Worm (Caenorhabditis elegans): ENCODE measurements around the gene acs-4.
"Not testable (repeated sequence)": the region's sequence is repeated elsewhere in the genome, so short reads cannot be mapped to it uniquely, and the experiment has no call there.

The acs-4 gene

ce11 chrIII:7167568-7167937, at the start of gene acs-4:
acs-4 (plus strand) TSS chrIII:7167838.
- TF ChIP-seq T22C8.4 (GFP tag; IDR thresholded peaks at IDR 0.05): no peak
- no peak for TF ChIP-seq tab-1 (GFP tag; IDR thresholded peaks at IDR 0.05)
- no peak for TF ChIP-seq cog-1 (tag; optimal IDR thresholded peaks at IDR 0.05)
- no peak for TF ChIP-seq ref-1 (GFP tag; conservative IDR thresholded peaks at IDR 0.05)
- no peak for TF ChIP-seq klf-2 (GFP tag; conservative IDR thresholded peaks at IDR 0.05)
- no peak for TF ChIP-seq ztf-29 (GFP tag; IDR thresholded peaks at IDR 0.05)
- no peak for TF ChIP-seq med-1 (GFP tag; optimal IDR thresholded peaks at IDR 0.05; ENCODE audit: insufficient read depth)

- TF ChIP-seq med-1 (GFP tag; optimal IDR thresholded peaks at IDR 0.05; ENCODE audit: insufficient read depth) (no peak), ztf-23 (GFP tag; IDR thresholded peaks at IDR 0.05) (no peak), klf-2 (GFP tag; conservative IDR thresholded peaks at IDR 0.05) (no peak), tab-1 (GFP tag; IDR thresholded peaks at IDR 0.05) (no peak), ref-1 (GFP tag; conservative IDR thresholded peaks at IDR 0.05) (no peak), ztf-29 (GFP tag; IDR thresholded peaks at IDR 0.05) (no peak)
Observed at ce11 chrIII:7120477-7120876, 47.2 kb upstream of the acs-4 start.

ce11 chrIII:7122860-7123259, 44.8 kb upstream of the acs-4 start, which contains the start of the genes B0280.9 and rpia-1:
B0280.9 (minus strand) TSS chrIII:7122895.
rpia-1 (plus strand) TSS chrIII:7123128.
- TF ChIP-seq tab-1 (GFP tag; IDR thresholded peaks at IDR 0.05) (no peak), klf-2 (GFP tag; conservative IDR thresholded peaks at IDR 0.05) (no peak), flt-1 (GFP tag; IDR thresholded peaks at IDR 0.05) (no peak), cog-1 (tag; optimal IDR thresholded peaks at IDR 0.05) (no peak)

ce11 chrIII:7124364-7124763, 43.3 kb upstream of the acs-4 start, which contains the start of gene B0280.2:
B0280.2 (plus strand) TSS chrIII:7124664.
- TF ChIP-seq klf-2 (GFP tag; conservative IDR thresholded peaks at IDR 0.05) (no peak), ref-1 (GFP tag; conservative IDR thresholded peaks at IDR 0.05) (no peak), ztf-23 (GFP tag; IDR thresholded peaks at IDR 0.05) (no peak), tab-1 (GFP tag; IDR thresholded peaks at IDR 0.05) (no peak), ztf-29 (GFP tag; IDR thresholded peaks at IDR 0.05) (no peak), cog-1 (tag; optimal IDR thresholded peaks at IDR 0.05) (no peak), T22C8.4 (GFP tag; IDR thresholded peaks at IDR 0.05) (no peak), flt-1 (GFP tag; IDR thresholded peaks at IDR 0.05) (no peak), med-1 (GFP tag; optimal IDR thresholded peaks at IDR 0.05; ENCODE audit: insufficient read depth) (no peak)

ce11 chrIII:7128601-7129000, 39.0 kb upstream of the acs-4 start, which contains the start of gene viro-2:
viro-2 (plus strand) TSS chrIII:7128901.
- not testable (repeated sequence) for TF ChIP-seq tab-1, ztf-29, flt-1 (GFP tag; IDR thresholded peaks at IDR 0.05)

- TF ChIP-seq med-1 (GFP tag; optimal IDR thresholded peaks at IDR 0.05; ENCODE audit: insufficient read depth): no peak
- TF ChIP-seq ref-1 (GFP tag; conservative IDR thresholded peaks at IDR 0.05): no peak
- TF ChIP-seq tab-1 (GFP tag; IDR thresholded peaks at IDR 0.05): no peak
- TF ChIP-seq cog-1 (tag; optimal IDR thresholded peaks at IDR 0.05): no peak
- TF ChIP-seq T22C8.4 (GFP tag; IDR thresholded peaks at IDR 0.05): no peak
- no peak for TF ChIP-seq klf-2 (GFP tag; conservative IDR thresholded peaks at IDR 0.05)
- no peak for TF ChIP-seq ztf-29 (GFP tag; IDR thresholded peaks at IDR 0.05)
Observed at ce11 chrIII:7133559-7133958, 34.1 kb upstream of the acs-4 start, which contains the start of the genes pot-1 and ggtb-1. pot-1 (minus strand) TSS chrIII:7133678. ggtb-1 (plus strand) TSS chrIII:7133766.

- no peak for TF ChIP-seq klf-2 (GFP tag; conservative IDR thresholded peaks at IDR 0.05)
- no peak for TF ChIP-seq ztf-23 (GFP tag; IDR thresholded peaks at IDR 0.05)
- no peak for TF ChIP-seq med-1 (GFP tag; optimal IDR thresholded peaks at IDR 0.05; ENCODE audit: insufficient read depth)
- TF ChIP-seq T22C8.4 (GFP tag; IDR thresholded peaks at IDR 0.05): no peak
- TF ChIP-seq flt-1 (GFP tag; IDR thresholded peaks at IDR 0.05): no peak
- no peak for TF ChIP-seq ztf-29 (GFP tag; IDR thresholded peaks at IDR 0.05)
- no peak for TF ChIP-seq tab-1 (GFP tag; IDR thresholded peaks at IDR 0.05)
- no peak for TF ChIP-seq ref-1 (GFP tag; conservative IDR thresholded peaks at IDR 0.05)
- no peak for TF ChIP-seq cog-1 (tag; optimal IDR thresholded peaks at IDR 0.05)
Observed at ce11 chrIII:7136015-7136414, 31.6 kb upstream of the acs-4 start, which contains the start of gene B0280.17. B0280.17 (minus strand) TSS chrIII:7136115.

ce11 chrIII:7138178-7138577, 29.5 kb upstream of the acs-4 start, which contains the start of gene B0280.11:
B0280.11 (minus strand) TSS chrIII:7138278.
- TF ChIP-seq med-1 (GFP tag; optimal IDR thresholded peaks at IDR 0.05; ENCODE audit: insufficient read depth) (no peak), flt-1 (GFP tag; IDR thresholded peaks at IDR 0.05) (no peak), cog-1 (tag; optimal IDR thresholded peaks at IDR 0.05) (no peak), T22C8.4 (GFP tag; IDR thresholded peaks at IDR 0.05) (no peak), tab-1 (GFP tag; IDR thresholded peaks at IDR 0.05) (no peak)

ce11 chrIII:7140228-7140710, 27.4 kb upstream of the acs-4 start:
- TF ChIP-seq flt-1 (GFP tag; IDR thresholded peaks at IDR 0.05): peak; percentile 63; the same call in 1 of the 2 replicates
- TF ChIP-seq T22C8.4 (GFP tag; IDR thresholded peaks at IDR 0.05): no peak

- TF ChIP-seq cog-1 (tag; optimal IDR thresholded peaks at IDR 0.05) (no peak), klf-2 (GFP tag; conservative IDR thresholded peaks at IDR 0.05) (no peak), T22C8.4 (GFP tag; IDR thresholded peaks at IDR 0.05) (no peak), tab-1 (GFP tag; IDR thresholded peaks at IDR 0.05) (no peak), med-1 (GFP tag; optimal IDR thresholded peaks at IDR 0.05; ENCODE audit: insufficient read depth) (no peak), ref-1 (GFP tag; conservative IDR thresholded peaks at IDR 0.05) (no peak), ztf-23 (GFP tag; IDR thresholded peaks at IDR 0.05) (no peak), flt-1 (GFP tag; IDR thresholded peaks at IDR 0.05) (no peak)
Observed at ce11 chrIII:7141285-7141715, 26.3 kb upstream of the acs-4 start.
